Fruit fly (Drosophila melanogaster): Measurements from ENCODE around the gene CG9743.
A peak's percentile ranks its signal among the peaks of the same experiment; 100 is the strongest.

Gene CG9743

dm6 chr3R:30198793-30199192, 4.0 kb downstream of the CG9743 start (continued):
- 0 out of 2 replicates have a peak, but pooled peaks have one; percentile 8 for TF ChIP-seq CG3847 (GFP tag; IDR thresholded peaks at IDR 0.05)
- peak; percentile 39 for TF ChIP-seq CG4328 (GFP tag; optimal IDR thresholded peaks at IDR 0.05)
- peak; percentile 42 for TF ChIP-seq CG10431 (GFP tag; optimal IDR thresholded peaks at IDR 0.05)
- TF ChIP-seq cwo (GFP tag; optimal IDR thresholded peaks at IDR 0.05), result peak; percentile 38
- TF ChIP-seq CG15514 (GFP tag; optimal IDR thresholded peaks at IDR 0.05), result peak; percentile 48
- no peak for TF ChIP-seq CG4617 (GFP tag; optimal IDR thresholded peaks at IDR 0.05; ENCODE audit: borderline replicate concordance)
- TF ChIP-seq zfh1 (GFP tag; IDR thresholded peaks at IDR 0.05), result no peak
- peak; percentile 62 for TF ChIP-seq B-H2 (GFP tag; optimal IDR thresholded peaks at IDR 0.05)
- peak; percentile 27 for TF ChIP-seq Vsx1 (GFP tag; optimal IDR thresholded peaks at IDR 0.05)
- peak; percentile 43; the same call in 1 of the 2 replicates for TF ChIP-seq Rfx (GFP tag; IDR thresholded peaks at IDR 0.05)
- TF ChIP-seq slbo (GFP tag; IDR thresholded peaks at IDR 0.05), result 0 out of 2 replicates have a peak, but pooled peaks have one; percentile 19
- TF ChIP-seq CG14860 (GFP tag; IDR thresholded peaks at IDR 0.05; ENCODE audit: partially characterized antibody), result no peak
- TF ChIP-seq Dbx (GFP tag; IDR thresholded peaks at IDR 0.05), result 0 out of 3 replicates have a peak, but pooled peaks have one; percentile 37
- TF ChIP-seq CG15601 (tag; optimal IDR thresholded peaks at IDR 0.05), result peak; percentile 28
- TF ChIP-seq ara (GFP tag; IDR thresholded peaks at IDR 0.05), result no peak
- TF ChIP-seq bcd (GFP tag; optimal IDR thresholded peaks at IDR 0.05), result peak; percentile 1
- peak; percentile 43 for TF ChIP-seq MTF-1 (GFP tag; optimal IDR thresholded peaks at IDR 0.05; ENCODE audit: borderline replicate concordance)
- TF ChIP-seq CG8290 (GFP tag; optimal IDR thresholded peaks at IDR 0.05), result no peak
- TF ChIP-seq CG8290 (tag; optimal IDR thresholded peaks at IDR 0.05), result peak in 1 of 2 experiments; percentile 65
- TF ChIP-seq Dek (tag; optimal IDR thresholded peaks at IDR 0.05), result peak; percentile 0
- no peak for TF ChIP-seq seq (GFP tag; IDR thresholded peaks at IDR 0.05)
- peak; percentile 1 for TF ChIP-seq CG5180 (GFP tag; optimal IDR thresholded peaks at IDR 0.05)
- TF ChIP-seq schlank (tag; optimal IDR thresholded peaks at IDR 0.05), result peak; percentile 49
- peak; percentile 36; the same call in 1 of the 2 replicates for TF ChIP-seq rib (GFP tag; IDR thresholded peaks at IDR 0.05)
- peak; percentile 38 for TF ChIP-seq Fer3 (tag; optimal IDR thresholded peaks at IDR 0.05)
- TF ChIP-seq CrebB (tag; optimal IDR thresholded peaks at IDR 0.05), result peak; percentile 33
- TF ChIP-seq CG11093 (GFP tag; IDR thresholded peaks at IDR 0.05), result no peak
- TF ChIP-seq bsh (GFP tag; optimal IDR thresholded peaks at IDR 0.05), result peak in 1 of 2 experiments; percentile 6
- peak; percentile 62 for TF ChIP-seq lab (GFP tag; optimal IDR thresholded peaks at IDR 0.05)
- peak; percentile 50 for TF ChIP-seq CG12769 (tag; optimal IDR thresholded peaks at IDR 0.05)
- peak; percentile 47 for TF ChIP-seq CG18619 (GFP tag; optimal IDR thresholded peaks at IDR 0.05)
- peak; percentile 20 for TF ChIP-seq scrt (GFP tag; optimal IDR thresholded peaks at IDR 0.05)
- 0 out of 2 replicates have a peak, but pooled peaks have one; percentile 10 for TF ChIP-seq ranshi (GFP tag; IDR thresholded peaks at IDR 0.05)
- TF ChIP-seq fd3F (GFP tag; optimal IDR thresholded peaks at IDR 0.05), result peak; percentile 23
- TF ChIP-seq Xrp1 (GFP tag; IDR thresholded peaks at IDR 0.05), result 0 out of 2 replicates have a peak, but pooled peaks have one; percentile 17
- TF ChIP-seq CG13894 (tag; optimal IDR thresholded peaks at IDR 0.05), result peak; percentile 65
- TF ChIP-seq gem (tag; optimal IDR thresholded peaks at IDR 0.05), result peak; percentile 10
- peak; percentile 52 for TF ChIP-seq PHDP (tag; optimal IDR thresholded peaks at IDR 0.05)
- 0 out of 2 replicates have a peak, but pooled peaks have one; percentile 14 for TF ChIP-seq CG10366 (GFP tag; IDR thresholded peaks at IDR 0.05)
- TF ChIP-seq Asciz (GFP tag; optimal IDR thresholded peaks at IDR 0.05), result peak; percentile 18
- TF ChIP-seq CG10147 (GFP tag; optimal IDR thresholded peaks at IDR 0.05), result peak; percentile 5
- peak; percentile 71 for TF ChIP-seq CG3281 (GFP tag; optimal IDR thresholded peaks at IDR 0.05)
- peak; percentile 22 for TF ChIP-seq Hand (GFP tag; optimal IDR thresholded peaks at IDR 0.05)
- TF ChIP-seq MBD-R2 (GFP tag; IDR thresholded peaks at IDR 0.05), result peak; percentile 14; the same call in 1 of the 2 replicates
- TF ChIP-seq CG2120 (GFP tag; optimal IDR thresholded peaks at IDR 0.05), result peak; percentile 54
- TF ChIP-seq Med (GFP tag), result peak; percentile 89
- TF ChIP-seq org-1 (GFP tag; optimal IDR thresholded peaks at IDR 0.05), result no peak
- peak; percentile 27 for TF ChIP-seq ash1 (GFP tag; optimal IDR thresholded peaks at IDR 0.05)
- TF ChIP-seq Hey (tag; optimal IDR thresholded peaks at IDR 0.05), result peak; percentile 32

Data from whole organism, embryonic.